Fruit fly (Drosophila melanogaster): Measurements from ENCODE around the gene Nepl19.

DNA sequence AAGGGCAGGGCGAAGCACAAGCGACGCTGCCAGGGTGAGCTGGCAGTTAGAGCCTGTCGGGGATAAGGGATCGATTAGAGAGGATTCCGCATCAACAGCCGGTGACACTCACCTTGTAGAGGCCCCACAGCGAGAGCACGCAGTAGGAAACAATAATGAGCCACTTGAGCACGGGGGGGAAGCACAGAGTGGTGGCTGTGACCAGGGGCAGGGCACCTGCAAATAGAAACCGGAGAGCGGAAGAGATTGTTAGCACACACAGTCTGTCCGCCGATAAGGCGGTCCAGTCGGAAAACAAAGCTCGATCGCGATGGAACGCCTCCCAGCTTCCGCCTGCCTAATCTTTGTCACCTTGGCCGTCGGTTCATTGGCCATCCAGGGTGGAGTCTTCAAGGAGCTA lies 7.3 kb downstream of the Nepl19 start, which contains the start of gene Nepl17:
- TF ChIP-seq h (optimal IDR thresholded peaks at IDR 0.05), result no peak
- no peak for TF ChIP-seq insv (optimal IDR thresholded peaks at IDR 0.05)
- no peak for TF ChIP-seq Myc (optimal IDR thresholded peaks at IDR 0.05)
- TF ChIP-seq psq (optimal IDR thresholded peaks at IDR 0.05), result no peak
- TF ChIP-seq Sin3A (optimal IDR thresholded peaks at IDR 0.05), result no peak
